Fruit fly (Drosophila melanogaster) whole organism, embryonic: ENCODE data around the gene Msh6.
A peak's percentile ranks its signal among the peaks of the same experiment; 100 is the strongest.

Experiments used
- Bdp1 ChIP-seq: fragments of 200-800 bp; sonication (Bioruptor generic); optimal IDR thresholded peaks from 3 replicates; lab custom pipeline; 2016; ENCODE audit warnings: missing biosample characterization, missing genetic modification characterization
- CG10147 ChIP-seq: fragments of 200-800 bp; sonication (Bioruptor generic); optimal IDR thresholded peaks from 2 replicates; lab custom pipeline; 2019; ENCODE audit warnings: missing biosample characterization, mild to moderate bottlenecking, missing genetic modification characterization, moderate library complexity
- CG10209 ChIP-seq: fragments of 200-800 bp; sonication (Bioruptor generic); optimal IDR thresholded peaks from 3 replicates; lab custom pipeline; 2017; ENCODE audit warnings: missing biosample characterization, mild to moderate bottlenecking, missing genetic modification characterization, missing genetic modification reagents
- CG10366 ChIP-seq: fragments of 200-800 bp; sonication (Bioruptor generic); IDR thresholded peaks from 2 replicates; pipeline ENCODE4 v1.3.6; 2022; ENCODE audit warnings: missing biosample characterization, missing genetic modification characterization
- CG12219 ChIP-seq: fragments of 200-800 bp; sonication (Bioruptor generic); optimal IDR thresholded peaks from 3 replicates; lab custom pipeline; 2018; ENCODE audit warnings: missing biosample characterization, mild to moderate bottlenecking, missing genetic modification characterization
- CG1233 ChIP-seq: fragments of 200-800 bp; sonication (Bioruptor generic); optimal IDR thresholded peaks from 4 replicates; lab custom pipeline; 2018; ENCODE audit warnings: missing biosample characterization, mild to moderate bottlenecking, missing genetic modification characterization
- CG15601 ChIP-seq: fragments of 200-800 bp; sonication (Bioruptor generic); optimal IDR thresholded peaks from 3 replicates; lab custom pipeline; 2019; ENCODE audit warnings: missing biosample characterization, mild to moderate bottlenecking, missing genetic modification characterization, moderate library complexity
- CG16779 ChIP-seq: fragments of 200-800 bp; sonication (Bioruptor generic); IDR thresholded peaks from 2 replicates; pipeline ENCODE4 v1.3.6; 2022; ENCODE audit warnings: missing biosample characterization, missing genetic modification characterization
- CG17829 ChIP-seq: fragments of 200-800 bp; optimal IDR thresholded peaks from 2 replicates; lab custom pipeline; 2019; ENCODE audit warnings: missing biosample characterization, mild to moderate bottlenecking, missing genetic modification characterization, moderate library complexity
- CG1792 ChIP-seq: fragments of 200-800 bp; sonication (Bioruptor generic); optimal IDR thresholded peaks from 2 replicates; lab custom pipeline; 2016; ENCODE audit warnings: missing biosample characterization, missing genetic modification characterization
- CG2202 ChIP-seq: fragments of 200-800 bp; sonication (Bioruptor generic); optimal IDR thresholded peaks from 2 replicates; lab custom pipeline; 2018; ENCODE audit warnings: missing biosample characterization, mild to moderate bottlenecking, missing genetic modification characterization
- CG30431 ChIP-seq: fragments of 200-800 bp; sonication (Bioruptor generic); optimal IDR thresholded peaks from 2 replicates; lab custom pipeline; 2017; ENCODE audit warnings: missing biosample characterization, missing genetic modification characterization
- CG32767 ChIP-seq: fragments of 200-800 bp; sonication (Bioruptor generic); IDR thresholded peaks from 2 replicates; pipeline ENCODE4 v1.3.6; 2022; ENCODE audit warnings: missing biosample characterization, missing genetic modification characterization
- CG33557 ChIP-seq: fragments of 200-800 bp; sonication (Bioruptor generic); optimal IDR thresholded peaks from 2 replicates; lab custom pipeline; 2019; ENCODE audit warnings: missing biosample characterization, mild to moderate bottlenecking, missing genetic modification characterization, moderate library complexity
- CG34224 ChIP-seq: fragments of 200-800 bp; sonication (Bioruptor generic); IDR thresholded peaks from 3 replicates; pipeline ENCODE4 v1.3.6; 2022; ENCODE audit warnings: missing biosample characterization, missing genetic modification characterization; ENCODE audit not compliant: partially characterized antibody
- CG3847 ChIP-seq: fragments of 200-800 bp; sonication (Bioruptor generic); IDR thresholded peaks from 2 replicates; pipeline ENCODE4 v1.3.6; 2022; ENCODE audit warnings: missing biosample characterization, missing genetic modification characterization
- CG6791 ChIP-seq: fragments of 200-800 bp; sonication (Bioruptor generic); IDR thresholded peaks from 3 replicates; pipeline ENCODE4 v1.3.6; 2022; ENCODE audit warnings: missing biosample characterization, missing genetic modification characterization; ENCODE audit not compliant: partially characterized antibody
- CG7556 ChIP-seq: fragments of 200-800 bp; sonication (Bioruptor generic); optimal IDR thresholded peaks from 2 replicates; lab custom pipeline; 2017; ENCODE audit warnings: missing biosample characterization, mild to moderate bottlenecking, missing genetic modification characterization
- CG7745 ChIP-seq: fragments of 200-800 bp; sonication (Bioruptor generic); optimal IDR thresholded peaks from 2 replicates; lab custom pipeline; 2018; ENCODE audit warnings: missing biosample characterization, mild to moderate bottlenecking, missing genetic modification characterization, moderate library complexity
- CG7839 ChIP-seq: fragments of 200-800 bp; sonication (Bioruptor generic); optimal IDR thresholded peaks from 3 replicates; lab custom pipeline; 2018; ENCODE audit warnings: missing biosample characterization, mild to moderate bottlenecking, missing genetic modification characterization, moderate library complexity
- CG8290 ChIP-seq, 3 experiments: fragments of 200-800 bp; sonication (Bioruptor generic); optimal IDR thresholded peaks; 2 replicates each; lab custom pipeline; 2016 to 2019; ENCODE audit warnings: missing biosample characterization in 3 of 3, missing genetic modification characterization in 3 of 3, mild to moderate bottlenecking in 2 of 3, moderate library complexity in 1 of 3
- CG8388 ChIP-seq: fragments of 200-800 bp; sonication (Bioruptor generic); optimal IDR thresholded peaks from 2 replicates; lab custom pipeline; 2019; ENCODE audit warnings: missing biosample characterization, mild to moderate bottlenecking, missing genetic modification characterization, moderate library complexity
- CG8944 ChIP-seq: fragments of 200-800 bp; sonication (Bioruptor generic); optimal IDR thresholded peaks from 3 replicates; lab custom pipeline; 2016; ENCODE audit warnings: missing biosample characterization, missing genetic modification characterization
- CG9817 ChIP-seq: fragments of 200-800 bp; sonication (Bioruptor generic); optimal IDR thresholded peaks from 2 replicates; lab custom pipeline; 2018; ENCODE audit warnings: missing biosample characterization, mild to moderate bottlenecking, missing genetic modification characterization, moderate library complexity
- CTCF ChIP-seq: fragments of 200-800 bp; sonication (Bioruptor generic); optimal IDR thresholded peaks from 2 replicates; lab custom pipeline; 2017; ENCODE audit warnings: missing biosample characterization, mild to moderate bottlenecking, missing genetic modification characterization, moderate library complexity
- Chrac-16 ChIP-seq: fragments of 200-800 bp; sonication (Bioruptor generic); optimal IDR thresholded peaks from 3 replicates; lab custom pipeline; 2016; ENCODE audit warnings: missing biosample characterization, missing genetic modification characterization
- Dbx ChIP-seq: fragments of 200-800 bp; sonication (Bioruptor generic); IDR thresholded peaks from 3 replicates; pipeline ENCODE4 v1.3.6; 2022; ENCODE audit warnings: missing biosample characterization, missing genetic modification characterization
- H15 ChIP-seq: fragments of 200-800 bp; sonication (Bioruptor generic); IDR thresholded peaks from 3 replicates; pipeline ENCODE4 v1.3.6; 2022; ENCODE audit warnings: missing biosample characterization, missing genetic modification characterization
- Hmr ChIP-seq: fragments of 200-800 bp; sonication (Bioruptor generic); optimal IDR thresholded peaks from 3 replicates; lab custom pipeline; 2017; ENCODE audit warnings: mild to moderate bottlenecking, missing biosample characterization, missing genetic modification reagents, missing genetic modification characterization
- Hr3 ChIP-seq: fragments of 200-800 bp; sonication (Bioruptor generic); optimal IDR thresholded peaks from 3 replicates; lab custom pipeline; 2016; ENCODE audit warnings: missing biosample characterization, missing genetic modification characterization
- Usf ChIP-seq: fragments of 200-800 bp; sonication (Bioruptor generic); optimal IDR thresholded peaks from 2 replicates; lab custom pipeline; 2017; ENCODE audit warnings: missing genotype, missing biosample characterization, missing genetic modification characterization
- bab2 ChIP-seq: fragments of 200-800 bp; sonication (Bioruptor generic); optimal IDR thresholded peaks from 2 replicates; lab custom pipeline; 2016; ENCODE audit warnings: missing biosample characterization, missing genetic modification characterization
- cato ChIP-seq: fragments of 200-800 bp; sonication (Bioruptor generic); optimal IDR thresholded peaks from 2 replicates; lab custom pipeline; 2016; ENCODE audit warnings: missing biosample characterization, missing genetic modification characterization, borderline replicate concordance
- ci ChIP-seq: fragments of 200-800 bp; sonication (Bioruptor generic); IDR thresholded peaks from 3 replicates; pipeline ENCODE4 v1.3.6; 2022; ENCODE audit warnings: missing biosample characterization, missing genetic modification characterization
- crc ChIP-seq: fragments of 200-800 bp; sonication (Bioruptor generic); optimal IDR thresholded peaks from 2 replicates; lab custom pipeline; 2016; ENCODE audit warnings: missing biosample characterization, missing genetic modification characterization
- dpn ChIP-seq, 2 experiments: fragments of 200-800 bp; sonication (Bioruptor generic); optimal IDR thresholded peaks; 3 replicates each; lab custom pipeline; 2016; ENCODE audit warnings: missing biosample characterization in 2 of 2, missing genetic modification characterization in 2 of 2
- dysf ChIP-seq: fragments of 200-800 bp; sonication (Bioruptor generic); IDR thresholded peaks from 3 replicates; pipeline ENCODE4 v1.3.6; 2022; ENCODE audit warnings: missing biosample characterization, missing genetic modification characterization
- gem ChIP-seq: fragments of 200-800 bp; sonication (Bioruptor generic); optimal IDR thresholded peaks from 2 replicates; lab custom pipeline; 2019; ENCODE audit warnings: missing biosample characterization, mild to moderate bottlenecking, missing genetic modification characterization, moderate library complexity
- lilli ChIP-seq: fragments of 200-800 bp; sonication (Bioruptor generic); optimal IDR thresholded peaks from 3 replicates; lab custom pipeline; 2016; ENCODE audit warnings: missing biosample characterization, missing genetic modification characterization
- lola ChIP-seq, 3 experiments: fragments of >200 bp in 2 of 3; fragments of 200-800 bp in 1 of 3; sonication (Bioruptor generic) in 1 of 3; optimal IDR thresholded peaks; 2 replicates each; lab custom pipeline; 2017 to 2019; ENCODE audit warnings: missing biosample characterization in 3 of 3, missing genetic modification characterization in 3 of 3, mild to moderate bottlenecking in 1 of 3, moderate library complexity in 1 of 3
- nau ChIP-seq: fragments of 200-800 bp; sonication (Bioruptor generic); optimal IDR thresholded peaks from 3 replicates; lab custom pipeline; 2017; ENCODE audit warnings: missing biosample characterization, mild to moderate bottlenecking, missing genetic modification characterization, missing genetic modification reagents
- odd ChIP-seq: fragments of 200-800 bp; sonication (Bioruptor generic); optimal IDR thresholded peaks from 2 replicates; lab custom pipeline; 2017; ENCODE audit warnings: missing biosample characterization, mild to moderate bottlenecking, missing genetic modification characterization
- ro ChIP-seq: fragments of 200-800 bp; sonication (Bioruptor generic); IDR thresholded peaks from 2 replicates; pipeline ENCODE4 v1.3.6; 2022; ENCODE audit warnings: missing biosample characterization, missing genetic modification characterization
- sr ChIP-seq: fragments of 200-800 bp; sonication (Bioruptor generic); IDR thresholded peaks from 3 replicates; pipeline ENCODE4 v1.3.6; 2022; ENCODE audit warnings: missing biosample characterization, missing genetic modification characterization
- stc ChIP-seq: fragments of 200-800 bp; sonication (Bioruptor generic); IDR thresholded peaks from 2 replicates; pipeline ENCODE4 v1.3.6; 2022; ENCODE audit warnings: missing biosample characterization, missing genetic modification characterization
- stwl ChIP-seq: fragments of 200-800 bp; sonication (Bioruptor generic); optimal IDR thresholded peaks from 3 replicates; lab custom pipeline; 2018; ENCODE audit warnings: missing biosample characterization, mild to moderate bottlenecking, missing genetic modification characterization, moderate library complexity
- wek ChIP-seq: fragments of 200-800 bp; sonication (Bioruptor generic); optimal IDR thresholded peaks from 3 replicates; lab custom pipeline; 2018; ENCODE audit warnings: missing biosample characterization, mild to moderate bottlenecking, missing genetic modification characterization, moderate library complexity
- zfh2 ChIP-seq: fragments of 200-800 bp; sonication (Bioruptor generic); optimal IDR thresholded peaks from 2 replicates; lab custom pipeline; 2016; ENCODE audit warnings: missing biosample characterization, missing genetic modification characterization

Msh6 gene

DNA sequence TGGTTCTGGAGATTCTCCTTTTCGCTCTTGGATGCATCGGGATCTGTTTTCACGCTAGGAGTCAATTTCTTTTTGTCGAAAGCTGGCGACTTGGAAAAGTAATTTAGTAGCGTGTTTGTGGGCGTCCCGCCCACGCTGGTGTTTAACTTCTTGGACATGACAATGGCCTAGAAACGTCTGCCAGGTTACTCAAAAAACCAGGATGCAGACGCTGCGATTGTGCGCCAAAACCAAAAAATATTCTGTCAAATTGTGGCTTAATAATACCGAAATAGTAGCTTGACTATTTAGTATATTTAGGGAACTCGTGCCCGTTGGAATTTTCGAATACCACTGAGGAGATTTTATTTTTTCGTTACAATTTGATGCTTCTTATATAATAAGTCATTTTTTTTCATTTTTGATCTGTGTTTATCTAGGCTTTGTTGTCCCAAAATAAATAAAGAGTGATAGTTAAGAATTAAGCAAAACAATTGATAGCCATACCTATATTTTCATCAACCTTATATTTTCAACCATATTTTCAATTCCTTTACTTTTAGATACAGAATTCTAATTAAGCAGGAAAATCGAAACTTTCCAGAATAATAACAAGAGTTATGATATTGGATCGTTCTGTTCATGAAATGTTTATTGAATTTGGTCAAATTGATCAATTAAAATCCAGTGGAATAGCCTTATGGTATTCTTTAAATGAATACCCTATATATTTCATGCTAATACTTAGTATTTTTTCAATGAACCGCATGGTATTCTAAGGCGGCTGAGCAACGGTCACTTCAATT, at the start of gene Msh6, which contains the start of gene Prp31 (continued):
- TF ChIP-seq CG10147 (GFP tag; lab: Kevin White, UChicago) (peak; percentile 69), CG8290 (GFP tag; optimal IDR thresholded peaks at IDR 0.05; lab: Kevin White, UChicago) (peak; percentile 59), CG8290 (tag; optimal IDR thresholded peaks at IDR 0.05; lab: Kevin White, UChicago) (no peak), CG30431 (GFP tag; lab: Kevin White, UChicago) (peak; percentile 27), lola (GFP tag; optimal IDR thresholded peaks at IDR 0.05; lab: Kevin White, UChicago) (peak in 1 of 3 experiments; percentile 83), dpn (GFP tag; optimal IDR thresholded peaks at IDR 0.05; lab: Kevin White, UChicago) (peak; percentile 71 to 78), CG34224 (GFP tag; lab: Robert Waterston, UW) (no peak), CG12219 (no peak), Dbx (GFP tag; lab: Robert Waterston, UW) (peak; percentile 52; the same call in 2 of the 3 replicates), CG7839 (peak; percentile 82), CG8388 (GFP tag; lab: Kevin White, UChicago) (peak; percentile 38), CG1233 (GFP tag; lab: Kevin White, UChicago) (peak; percentile 63), Hr3 (GFP tag; lab: Kevin White, UChicago) (peak; percentile 83), H15 (GFP tag; lab: Robert Waterston, UW) (peak; percentile 27; the same call in 1 of the 3 replicates), stwl (tag; lab: Kevin White, UChicago) (peak; percentile 38), dysf (GFP tag; lab: Robert Waterston, UW) (peak; percentile 72; the same call in 2 of the 3 replicates), CG7745 (tag; lab: Kevin White, UChicago) (no peak), Chrac-16 (GFP tag; lab: Kevin White, UChicago) (peak; percentile 79), gem (tag; lab: Kevin White, UChicago) (no peak), ro (GFP tag; lab: Robert Waterston, UW) (no peak), CG10209 (GFP tag; lab: Kevin White, UChicago) (peak; percentile 72), CG7556 (GFP tag; lab: Kevin White, UChicago) (peak; percentile 37), cato (peak; percentile 59), Bdp1 (GFP tag; lab: Kevin White, UChicago) (no peak), CG3847 (peak; percentile 37; the same call in 1 of the 2 replicates), CG33557 (GFP tag; lab: Kevin White, UChicago) (peak; percentile 65), CG9817 (tag; lab: Kevin White, UChicago) (peak; percentile 64), wek (GFP tag; lab: Kevin White, UChicago) (peak; percentile 86), bab2 (GFP tag; lab: Kevin White, UChicago) (peak; percentile 75), CG10366 (peak; percentile 64), lilli (GFP tag; lab: Kevin White, UChicago) (peak; percentile 72), crc (GFP tag; lab: Kevin White, UChicago) (peak; percentile 36), odd (GFP tag; lab: Kevin White, UChicago) (no peak), CTCF (GFP tag; lab: Kevin White, UChicago) (no peak), CG2202 (tag; lab: Kevin White, UChicago) (peak; percentile 21), stc (GFP tag; lab: Robert Waterston, UW) (peak; percentile 6; the same call in 1 of the 2 replicates), Hmr (GFP tag; lab: Kevin White, UChicago) (no peak), zfh2 (GFP tag; lab: Kevin White, UChicago) (peak; percentile 25), sr (GFP tag; lab: Robert Waterston, UW) (no peak), CG1792 (GFP tag; lab: Kevin White, UChicago) (peak; percentile 31), CG32767 (GFP tag; lab: Robert Waterston, UW) (no peak), CG8944 (GFP tag; lab: Kevin White, UChicago) (peak; percentile 68), CG16779 (GFP tag; lab: Robert Waterston, UW) (no peak), nau (GFP tag; lab: Kevin White, UChicago) (no peak), CG17829 (tag; lab: Kevin White, UChicago) (peak; percentile 63), CG6791 (GFP tag; lab: Robert Waterston, UW) (no peak), Usf (GFP tag; lab: Kevin White, UChicago) (peak; percentile 65), ci (GFP tag; lab: Robert Waterston, UW) (0 out of 3 replicates have a peak, but pooled peaks have one; percentile 46), CG15601 (tag; lab: Kevin White, UChicago) (peak; percentile 44)
